Fruit fly (Drosophila melanogaster): ENCODE measurements around the gene CG31220.

Gene CG31220

DNA sequence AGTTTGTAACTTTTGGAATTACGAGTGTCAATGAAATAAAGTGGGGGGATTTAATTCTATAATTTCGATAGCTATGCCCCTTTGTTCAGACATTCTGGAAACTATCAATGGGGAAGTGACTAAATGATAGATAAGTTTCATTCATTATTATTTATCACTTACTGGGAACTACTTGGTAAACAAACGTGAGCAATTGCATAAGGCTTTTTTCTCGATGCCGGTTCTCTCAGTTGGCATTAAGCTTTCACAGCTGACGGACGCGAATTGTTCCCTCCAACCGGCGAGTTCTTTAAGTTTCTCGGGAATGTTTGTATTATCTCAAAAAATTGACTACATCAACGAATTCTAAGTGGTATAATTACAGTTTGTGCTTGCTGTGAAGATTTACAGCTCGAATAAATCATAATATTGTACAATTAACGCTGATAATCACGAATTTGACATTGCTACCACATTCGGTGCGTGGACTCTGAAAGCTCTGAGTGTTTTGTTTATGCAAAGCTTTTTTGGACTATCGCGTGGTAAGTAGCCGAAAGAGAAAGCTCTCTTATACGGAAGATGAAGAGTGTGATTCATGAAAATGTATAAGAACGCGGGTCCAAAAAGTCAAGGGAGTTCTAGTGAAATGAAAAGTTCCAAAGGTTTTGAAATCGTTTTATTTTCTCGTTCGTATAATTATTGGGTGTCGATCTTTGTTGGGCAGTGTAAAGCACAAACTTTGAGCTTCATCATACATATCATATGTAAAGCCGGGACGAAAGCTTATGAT, 23.1 kb downstream of the CG31220 start, which contains the start of gene Naam (continued):
- TF ChIP-seq CG10321 (GFP tag; IDR thresholded peaks at IDR 0.05) (no peak; the same call in 1 of the 2 replicates), CG15479 (GFP tag; optimal IDR thresholded peaks at IDR 0.05) (no peak), Vsx1 (GFP tag; optimal IDR thresholded peaks at IDR 0.05) (peak; percentile 47), CG6813 (GFP tag; optimal IDR thresholded peaks at IDR 0.05) (peak; percentile 86), CG10959 (GFP tag; IDR thresholded peaks at IDR 0.05) (no peak), insv (GFP tag; optimal IDR thresholded peaks at IDR 0.05) (no peak), amos (GFP tag; IDR thresholded peaks at IDR 0.05; ENCODE audit: partially characterized antibody) (no peak), Lpt (GFP tag; optimal IDR thresholded peaks at IDR 0.05) (no peak), knrl (GFP tag; IDR thresholded peaks at IDR 0.05; ENCODE audit: partially characterized antibody) (no peak), CG7745 (tag; optimal IDR thresholded peaks at IDR 0.05) (no peak), Dad (GFP tag; optimal IDR thresholded peaks at IDR 0.05) (peak; percentile 67), CG31365 (tag; optimal IDR thresholded peaks at IDR 0.05) (peak; percentile 26), unpg (GFP tag; optimal IDR thresholded peaks at IDR 0.05) (peak; percentile 85), Abd-B (GFP tag; optimal IDR thresholded peaks at IDR 0.05) (no peak), hkb (optimal IDR thresholded peaks at IDR 0.05) (no peak), hkb (GFP tag; IDR thresholded peaks at IDR 0.05) (peak; percentile 87), CG3163 (GFP tag; optimal IDR thresholded peaks at IDR 0.05) (peak; percentile 88), C15 (GFP tag; IDR thresholded peaks at IDR 0.05) (no peak), CG8765 (GFP tag; IDR thresholded peaks at IDR 0.05) (0 out of 2 replicates have a peak, but pooled peaks have one; percentile 24), D19B (GFP tag; optimal IDR thresholded peaks at IDR 0.05) (peak; percentile 63), cato (GFP tag; optimal IDR thresholded peaks at IDR 0.05; ENCODE audit: borderline replicate concordance) (peak; percentile 36), CG7786 (GFP tag; optimal IDR thresholded peaks at IDR 0.05) (peak; percentile 85), onecut (GFP tag; IDR thresholded peaks at IDR 0.05) (peak; percentile 60; the same call in 1 of the 2 replicates), CG7963 (GFP tag; IDR thresholded peaks at IDR 0.05; ENCODE audit: partially characterized antibody) (no peak), CG18011 (GFP tag; optimal IDR thresholded peaks at IDR 0.05) (peak; percentile 77), klu (GFP tag; IDR thresholded peaks at IDR 0.05) (no peak; the same call in 1 of the 2 replicates), sna (GFP tag; IDR thresholded peaks at IDR 0.05; ENCODE audit: partially characterized antibody) (no peak), B-H2 (GFP tag; optimal IDR thresholded peaks at IDR 0.05) (peak; percentile 79), CG4820 (GFP tag; optimal IDR thresholded peaks at IDR 0.05) (peak; percentile 55), NFAT (GFP tag; IDR thresholded peaks at IDR 0.05) (peak; percentile 85), CG6689 (GFP tag; IDR thresholded peaks at IDR 0.05) (peak; percentile 69), mld (GFP tag; IDR thresholded peaks at IDR 0.05; ENCODE audit: partially characterized antibody) (no peak), Poxn (GFP tag; IDR thresholded peaks at IDR 0.05) (no peak), CG14050 (GFP tag; IDR thresholded peaks at IDR 0.05) (peak; percentile 73; the same call in 2 of the 3 replicates), Usf (GFP tag; optimal IDR thresholded peaks at IDR 0.05) (no peak), HLH54F (GFP tag; optimal IDR thresholded peaks at IDR 0.05) (peak; percentile 80), CG10431 (GFP tag; optimal IDR thresholded peaks at IDR 0.05) (no peak), Dek (tag; optimal IDR thresholded peaks at IDR 0.05) (peak; percentile 70), aop (GFP tag; IDR thresholded peaks at IDR 0.05) (no peak), Xbp1 (GFP tag; optimal IDR thresholded peaks at IDR 0.05) (peak; percentile 85), Deaf1 (tag; optimal IDR thresholded peaks at IDR 0.05) (peak; percentile 46), CG18764 (GFP tag; optimal IDR thresholded peaks at IDR 0.05) (peak; percentile 13), E2f1 (GFP tag; IDR thresholded peaks at IDR 0.05) (peak; percentile 67), jing (GFP tag; optimal IDR thresholded peaks at IDR 0.05) (no peak), sim (GFP tag; IDR thresholded peaks at IDR 0.05) (0 out of 2 replicates have a peak, but pooled peaks have one; percentile 26), CG18262 (tag; optimal IDR thresholded peaks at IDR 0.05) (peak; percentile 69), ATbp (GFP tag; optimal IDR thresholded peaks at IDR 0.05) (peak; percentile 80), lov (optimal IDR thresholded peaks at IDR 0.05) (no peak), lov (GFP tag; IDR thresholded peaks at IDR 0.05) (peak; percentile 70; the same call in 2 of the 3 replicates)
